Worm (Caenorhabditis elegans) whole organism, L3 larva: ENCODE results near the gene C46C2.6.

ENCODE experiments used
- ama-1 ChIP-seq: fragments of 150-350 bp; optimal IDR thresholded peaks from 2 replicates; lab custom pipeline; 2018
- egl-27 ChIP-seq: sonication (generic microtip); optimal IDR thresholded peaks from 4 replicates; lab custom pipeline; 2017; ENCODE audit warnings: missing biosample characterization, missing genetic modification reagents, missing genetic modification characterization
- elt-3 ChIP-seq, 3 experiments: fragments of 150-350 bp in 1 of 3; sonication (generic microtip) in 2 of 3; optimal IDR thresholded peaks; 2 replicates in 2 of 3; 4 replicates in 1 of 3; lab custom pipeline; 2014 to 2017; ENCODE audit warnings: missing biosample characterization in 3 of 3, missing genetic modification characterization in 3 of 3
- fos-1 ChIP-seq: fragments of 150-350 bp; optimal IDR thresholded peaks from 2 replicates; lab custom pipeline; 2014; ENCODE audit warnings: missing biosample characterization, missing genetic modification characterization
- nhr-11 ChIP-seq: fragments of 150-350 bp; optimal IDR thresholded peaks from 2 replicates; lab custom pipeline; 2014; ENCODE audit warnings: missing biosample characterization, missing genetic modification characterization
- nhr-28 ChIP-seq: fragments of 150-350 bp; optimal IDR thresholded peaks from 2 replicates; lab custom pipeline; 2014; ENCODE audit warnings: missing biosample characterization, missing genetic modification characterization
- nhr-77 ChIP-seq: fragments of 150-350 bp; optimal IDR thresholded peaks from 2 replicates; lab custom pipeline; 2014; ENCODE audit warnings: missing biosample characterization, missing genetic modification characterization
- snpc-4 ChIP-seq: fragments of 150-350 bp; optimal IDR thresholded peaks from 2 replicates; lab custom pipeline; 2014; ENCODE audit warnings: missing biosample characterization, missing genetic modification characterization
- unc-39 ChIP-seq: sonication (generic microtip); optimal IDR thresholded peaks from 4 replicates; lab custom pipeline; 2017; ENCODE audit warnings: missing biosample characterization, missing genetic modification characterization
- unc-62 ChIP-seq: fragments of 150-350 bp; sonication (generic microtip); optimal IDR thresholded peaks from 4 replicates; lab custom pipeline; 2014; ENCODE audit warnings: missing biosample characterization, missing genetic modification reagents, missing genetic modification characterization

DNA sequence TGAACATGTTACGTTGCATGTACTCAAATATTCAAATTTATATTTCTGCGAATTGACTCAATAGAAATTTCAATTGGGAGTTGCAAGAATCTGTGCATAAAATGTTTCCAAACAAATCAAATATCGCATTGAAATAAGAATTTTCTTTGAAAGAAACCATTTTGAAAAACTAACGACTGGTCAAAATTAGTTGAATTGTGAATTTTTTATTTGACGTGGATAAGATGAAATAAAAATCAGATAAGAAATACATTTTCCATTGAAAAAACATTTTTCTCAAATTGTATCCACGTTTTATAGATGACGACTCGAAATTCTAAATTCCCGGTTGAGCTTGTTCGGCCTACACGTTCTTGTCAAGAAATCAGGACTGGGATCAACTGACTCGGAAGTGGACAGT lies 12.6 kb downstream of the C46C2.6 start, which contains the start of gene C46C2.3:
- no peak for TF ChIP-seq unc-62
- TF ChIP-seq snpc-4 (tag; lab: Kevin White, UChicago) = no peak
- TF ChIP-seq ama-1 (lab: Kevin White, UChicago) = no peak
- TF ChIP-seq nhr-77 (tag; lab: Kevin White, UChicago) = no peak
- no peak for TF ChIP-seq fos-1 (tag; lab: Kevin White, UChicago)
- no peak for TF ChIP-seq nhr-11 (tag; lab: Kevin White, UChicago)
- no peak for TF ChIP-seq egl-27 (tag; lab: Kevin White, UChicago)
- no peak for TF ChIP-seq unc-39 (tag; lab: Kevin White, UChicago)
- no peak for TF ChIP-seq nhr-28 (tag; lab: Kevin White, UChicago)
- TF ChIP-seq elt-3 (tag; optimal IDR thresholded peaks at IDR 0.05; lab: Kevin White, UChicago) = no peak
